Fruit fly (Drosophila melanogaster) whole organism, wandering third instar larva: ENCODE measurements around the gene xit.

Experiments
- Abd-B ChIP-seq: fragments of >200 bp; optimal IDR thresholded peaks from 2 replicates; lab custom pipeline; 2017; ENCODE audit warnings: missing biosample characterization, missing genetic modification characterization
- CG32264 ChIP-seq: fragments of 200-800 bp; sonication (Bioruptor generic); optimal IDR thresholded peaks from 2 replicates; lab custom pipeline; 2016; ENCODE audit warnings: missing biosample characterization, missing genetic modification characterization
- CG9705 ChIP-seq: fragments of 200-800 bp; sonication (Bioruptor generic); optimal IDR thresholded peaks from 2 replicates; lab custom pipeline; 2018; ENCODE audit warnings: missing biosample characterization, mild to moderate bottlenecking, missing genetic modification characterization
- CrebA ChIP-seq: fragments of 200-800 bp; sonication (Bioruptor generic); optimal IDR thresholded peaks from 2 replicates; lab custom pipeline; 2016; ENCODE audit warnings: missing biosample characterization, mild to moderate bottlenecking, missing genetic modification characterization, borderline replicate concordance
- Dfd ChIP-seq: fragments of >200 bp; optimal IDR thresholded peaks from 2 replicates; lab custom pipeline; 2017; ENCODE audit warnings: missing biosample characterization, missing genetic modification characterization
- Dif ChIP-seq: fragments of 200-275, 200-300 bp; sonication (Bioruptor generic); optimal IDR thresholded peaks from 2 replicates; lab custom pipeline; 2018; ENCODE audit warnings: missing biosample characterization, missing genetic modification characterization; ENCODE audit not compliant: partially characterized antibody
- GATAd ChIP-seq: sonication (Bioruptor generic); optimal IDR thresholded peaks from 2 replicates; lab custom pipeline; 2016; ENCODE audit warnings: missing biosample characterization, missing genetic modification characterization
- HLH106 ChIP-seq: fragments of 200-800 bp; optimal IDR thresholded peaks from 3 replicates; lab custom pipeline; 2019; ENCODE audit warnings: missing biosample characterization, mild to moderate bottlenecking, missing genetic modification characterization, moderate library complexity
- Hnf4 ChIP-seq: fragments of 200-800 bp; sonication (Bioruptor generic); optimal IDR thresholded peaks from 2 replicates; lab custom pipeline; 2016; ENCODE audit warnings: missing biosample characterization, mild to moderate bottlenecking, missing genetic modification characterization
- Hr78 ChIP-seq: fragments of >200 bp; optimal IDR thresholded peaks from 2 replicates; lab custom pipeline; 2017; ENCODE audit warnings: missing biosample characterization, missing genetic modification characterization
- Hr83 ChIP-seq: fragments of 200-300 bp; sonication (Bioruptor generic); optimal IDR thresholded peaks from 2 replicates; lab custom pipeline; 2016; ENCODE audit warnings: missing biosample characterization, mild to moderate bottlenecking, missing genetic modification characterization, moderate library complexity; ENCODE audit not compliant: poor library complexity, severe bottlenecking
- Jra ChIP-seq: sonication (Bioruptor generic); optimal IDR thresholded peaks from 2 replicates; lab custom pipeline; 2016; ENCODE audit warnings: missing biosample characterization, missing genetic modification characterization
- Mio ChIP-seq: sonication (Bioruptor generic); optimal IDR thresholded peaks from 2 replicates; lab custom pipeline; 2016; ENCODE audit warnings: missing biosample characterization, missing genetic modification characterization
- Myc ChIP-seq: fragments of >200 bp; optimal IDR thresholded peaks from 2 replicates; lab custom pipeline; 2017
- N ChIP-seq: fragments of >200 bp; optimal IDR thresholded peaks from 2 replicates; lab custom pipeline; 2018; ENCODE audit warnings: missing biosample characterization, missing external identifiers, missing genetic modification characterization
- OdsH ChIP-seq: fragments of 200-800 bp; sonication (Bioruptor generic); optimal IDR thresholded peaks from 2 replicates; lab custom pipeline; 2016; ENCODE audit warnings: missing biosample characterization, mild to moderate bottlenecking, missing genetic modification characterization
- Rel ChIP-seq, 2 experiments: fragments of 200-800 bp; sonication (Bioruptor generic) in 1 of 2; optimal IDR thresholded peaks; 2 replicates in 1 of 2; 3 replicates in 1 of 2; lab custom pipeline; 2016 to 2019; ENCODE audit warnings: mild to moderate bottlenecking in 2 of 2, missing biosample characterization in 2 of 2, missing genetic modification characterization in 2 of 2, moderate library complexity in 1 of 2
- Sp1 ChIP-seq: fragments of 200-800 bp; sonication (Bioruptor generic); optimal IDR thresholded peaks from 3 replicates; lab custom pipeline; 2019; ENCODE audit warnings: missing biosample characterization, mild to moderate bottlenecking, missing genetic modification characterization, moderate library complexity
- Vsx2 ChIP-seq: fragments of 200-300, 225-300 bp; sonication (Bioruptor generic); optimal IDR thresholded peaks from 2 replicates; lab custom pipeline; 2018; ENCODE audit warnings: missing biosample characterization, missing genetic modification characterization; ENCODE audit not compliant: partially characterized antibody
- br ChIP-seq: fragments of 200-800 bp; sonication (Bioruptor generic); optimal IDR thresholded peaks from 2 replicates; lab custom pipeline; 2016; ENCODE audit warnings: missing biosample characterization, missing genetic modification characterization
- brk ChIP-seq: fragments of 200-800 bp; sonication (Bioruptor generic); optimal IDR thresholded peaks from 2 replicates; lab custom pipeline; 2016; ENCODE audit warnings: missing biosample characterization, mild to moderate bottlenecking, missing genetic modification characterization
- dl ChIP-seq, 2 experiments: fragments of 175-275, 200-275 bp in 1 of 2; fragments of 200-275 bp in 1 of 2; sonication (Bioruptor generic); optimal IDR thresholded peaks; lab custom pipeline; 2018; ENCODE audit warnings: mild to moderate bottlenecking in 2 of 2, missing biosample characterization in 2 of 2, missing genetic modification characterization in 2 of 2, moderate library complexity in 2 of 2; ENCODE audit not compliant: partially characterized antibody in 2 of 2, insufficient read depth in 1 of 2
- dmrt93B ChIP-seq: fragments of 200-800 bp; sonication (Bioruptor generic); optimal IDR thresholded peaks from 2 replicates; lab custom pipeline; 2018; ENCODE audit warnings: missing biosample characterization, mild to moderate bottlenecking, missing genetic modification characterization
- dsf ChIP-seq: sonication (Bioruptor generic); optimal IDR thresholded peaks from 2 replicates; lab custom pipeline; 2016; ENCODE audit warnings: missing biosample characterization, missing genetic modification characterization, borderline replicate concordance
- ey ChIP-seq: fragments of 200-800 bp; sonication (Bioruptor generic); optimal IDR thresholded peaks from 2 replicates; lab custom pipeline; 2016; ENCODE audit warnings: missing biosample characterization, missing genetic modification characterization
- foxo ChIP-seq, 2 experiments: fragments of 200-800 bp; sonication (Bioruptor generic); optimal IDR thresholded peaks; 2 replicates in 1 of 2; 3 replicates in 1 of 2; lab custom pipeline; 2016 to 2017; ENCODE audit warnings: missing biosample characterization in 2 of 2, missing genetic modification characterization in 2 of 2
- fru ChIP-seq: fragments of 200-800 bp; sonication (Bioruptor generic); optimal IDR thresholded peaks from 3 replicates; lab custom pipeline; 2016; ENCODE audit warnings: missing biosample characterization, mild to moderate bottlenecking, missing genetic modification characterization
- h ChIP-seq: fragments of 200-800 bp; sonication (Bioruptor generic); optimal IDR thresholded peaks from 3 replicates; lab custom pipeline; 2016; ENCODE audit warnings: missing biosample characterization, mild to moderate bottlenecking, missing genetic modification characterization
- jim ChIP-seq: fragments of 175-275, 200-325 bp; sonication (Bioruptor generic); optimal IDR thresholded peaks from 2 replicates; lab custom pipeline; 2016; ENCODE audit warnings: missing biosample characterization, mild to moderate bottlenecking, missing genetic modification characterization
- lola ChIP-seq: fragments of >200 bp; optimal IDR thresholded peaks from 2 replicates; lab custom pipeline; 2017; ENCODE audit warnings: missing biosample characterization, missing genetic modification characterization
- pan ChIP-seq: fragments of >200 bp; optimal IDR thresholded peaks from 2 replicates; lab custom pipeline; 2017
- psq ChIP-seq: fragments of 200-800 bp; sonication (Bioruptor generic); optimal IDR thresholded peaks from 3 replicates; lab custom pipeline; 2017; ENCODE audit warnings: missing biosample characterization, mild to moderate bottlenecking, missing genetic modification characterization, moderate library complexity
- rgr ChIP-seq: fragments of 200-800 bp; sonication (Bioruptor generic); optimal IDR thresholded peaks from 3 replicates; lab custom pipeline; 2016; ENCODE audit warnings: missing biosample characterization, mild to moderate bottlenecking, missing genetic modification characterization
- sage ChIP-seq: fragments of 200-800 bp; sonication (Bioruptor generic); optimal IDR thresholded peaks from 2 replicates; lab custom pipeline; 2016; ENCODE audit warnings: missing biosample characterization, mild to moderate bottlenecking, missing genetic modification characterization
- sv ChIP-seq: fragments of 200-800 bp; sonication (Bioruptor generic); optimal IDR thresholded peaks from 3 replicates; lab custom pipeline; 2016; ENCODE audit warnings: missing biosample characterization, missing genetic modification characterization
- tai ChIP-seq: sonication (Bioruptor generic); optimal IDR thresholded peaks from 2 replicates; lab custom pipeline; 2016; ENCODE audit warnings: missing biosample characterization, missing genetic modification characterization
- usp ChIP-seq: fragments of >200 bp; optimal IDR thresholded peaks from 2 replicates; lab custom pipeline; 2017; ENCODE audit warnings: missing biosample characterization, missing genetic modification characterization
- woc ChIP-seq: sonication (Bioruptor generic); optimal IDR thresholded peaks from 2 replicates; lab custom pipeline; 2016; ENCODE audit warnings: missing biosample characterization, mild to moderate bottlenecking, missing genetic modification characterization

Gene xit

DNA sequence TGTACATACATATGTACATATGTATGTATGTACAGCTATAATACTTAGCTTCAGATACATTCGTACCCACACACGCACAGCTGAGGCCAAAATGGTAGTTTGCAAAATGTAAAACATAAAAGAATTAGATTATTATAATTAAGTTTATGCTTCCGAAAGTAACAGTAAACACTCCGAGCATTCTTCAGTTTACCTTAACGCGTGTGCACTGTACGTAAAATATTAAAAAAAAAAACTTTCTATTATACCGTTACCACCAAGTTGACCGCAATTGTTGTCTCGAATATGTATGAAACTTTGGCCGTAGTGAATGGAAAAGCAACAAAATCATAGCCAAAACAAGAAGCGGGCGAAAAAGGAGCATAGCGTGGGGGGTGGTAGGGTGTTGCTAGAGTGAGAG is 33.7 kb downstream of the xit start:
- TF ChIP-seq Dif (GFP tag; lab: Kevin White, UChicago) (no peak), foxo (GFP tag; optimal IDR thresholded peaks at IDR 0.05; lab: Kevin White, UChicago) (peak in 1 of 2 experiments; percentile 72), HLH106 (tag; lab: Kevin White, UChicago) (peak; percentile 10), Sp1 (GFP tag; lab: Kevin White, UChicago) (peak; percentile 52), rgr (peak; percentile 74), CG9705 (GFP tag; lab: Kevin White, UChicago) (no peak), dmrt93B (GFP tag; lab: Kevin White, UChicago) (peak; percentile 33), ey (GFP tag; lab: Kevin White, UChicago) (peak; percentile 69), Myc (lab: Kevin White, UChicago) (no peak), brk (GFP tag; lab: Kevin White, UChicago) (no peak), Hr78 (GFP tag; lab: Kevin White, UChicago) (no peak), OdsH (GFP tag; lab: Kevin White, UChicago) (peak; percentile 46), CrebA (GFP tag; lab: Kevin White, UChicago) (no peak), woc (GFP tag; lab: Kevin White, UChicago) (peak; percentile 11), lola (GFP tag; lab: Kevin White, UChicago) (no peak), sage (peak; percentile 39), br (GFP tag; lab: Kevin White, UChicago) (peak; percentile 48), sv (GFP tag; lab: Kevin White, UChicago) (peak; percentile 71), Hnf4 (GFP tag; lab: Kevin White, UChicago) (peak; percentile 45), psq (GFP tag; lab: Kevin White, UChicago) (peak; percentile 24), CG32264 (GFP tag; lab: Kevin White, UChicago) (no peak), Jra (GFP tag; lab: Kevin White, UChicago) (peak; percentile 7), h (peak; percentile 71), fru (GFP tag; lab: Kevin White, UChicago) (peak; percentile 73)

DNA sequence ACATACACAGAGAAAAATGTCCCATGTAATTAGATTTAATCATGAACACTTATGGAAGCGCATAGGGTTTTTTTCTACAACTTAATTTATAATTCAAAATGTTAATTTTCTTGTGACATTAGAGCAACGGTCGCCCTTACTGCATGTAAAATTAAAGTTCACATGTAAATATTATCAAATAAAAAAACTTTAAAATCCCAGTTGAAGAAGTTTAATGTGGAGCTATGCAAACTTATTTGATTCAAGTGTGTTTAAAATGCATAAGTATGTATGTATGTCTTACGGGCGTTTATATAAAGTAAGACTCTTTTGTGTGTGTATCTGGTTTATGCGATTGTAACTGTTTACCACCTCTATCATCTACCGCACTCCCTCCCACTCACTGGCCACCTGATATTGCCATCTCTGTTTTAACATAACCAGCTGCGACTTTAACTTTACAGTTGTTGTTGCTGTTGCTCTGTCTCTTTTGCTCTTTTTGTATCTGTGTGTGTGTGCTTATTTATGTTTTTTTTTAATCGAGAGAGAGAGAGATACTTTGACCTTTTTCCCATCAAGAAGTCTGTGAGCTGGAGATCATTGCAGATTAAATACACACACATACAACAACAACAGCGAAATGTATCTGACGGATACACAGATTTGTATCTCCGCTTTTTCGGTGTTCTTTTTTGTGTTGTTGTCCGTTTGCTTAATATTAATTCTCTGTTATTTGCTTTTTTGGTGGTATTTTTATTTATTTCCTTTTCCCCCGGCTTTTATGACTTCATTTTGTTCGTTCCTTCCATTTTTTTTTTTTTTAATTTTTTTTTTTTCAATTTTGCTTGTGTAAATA is 34.8 kb downstream of the xit start:
- TF ChIP-seq Mio (no peak), HLH106 (tag; lab: Kevin White, UChicago) (peak; percentile 85), ey (GFP tag; lab: Kevin White, UChicago) (peak; percentile 90), psq (GFP tag; lab: Kevin White, UChicago) (peak; percentile 67), rgr (peak; percentile 87), brk (GFP tag; lab: Kevin White, UChicago) (peak; percentile 75), Dfd (no peak), usp (no peak), woc (GFP tag; lab: Kevin White, UChicago) (peak; percentile 84), jim (GFP tag; lab: Kevin White, UChicago) (no peak), Hr78 (GFP tag; lab: Kevin White, UChicago) (no peak), fru (GFP tag; lab: Kevin White, UChicago) (peak; percentile 93), pan (lab: Kevin White, UChicago) (no peak), Hr83 (GFP tag; lab: Kevin White, UChicago) (no peak), dmrt93B (GFP tag; lab: Kevin White, UChicago) (peak; percentile 55), foxo (GFP tag; optimal IDR thresholded peaks at IDR 0.05; lab: Kevin White, UChicago) (peak in 1 of 2 experiments; percentile 90), Hnf4 (GFP tag; lab: Kevin White, UChicago) (peak; percentile 73), h (peak; percentile 77), br (GFP tag; lab: Kevin White, UChicago) (peak; percentile 91), Myc (lab: Kevin White, UChicago) (no peak), tai (GFP tag; lab: Kevin White, UChicago) (no peak), GATAd (GFP tag; lab: Kevin White, UChicago) (no peak), Abd-B (GFP tag; lab: Kevin White, UChicago) (no peak), Jra (GFP tag; lab: Kevin White, UChicago) (peak; percentile 78), sv (GFP tag; lab: Kevin White, UChicago) (peak; percentile 87), OdsH (GFP tag; lab: Kevin White, UChicago) (peak; percentile 87), CG32264 (GFP tag; lab: Kevin White, UChicago) (peak; percentile 79), Vsx2 (peak; percentile 60), lola (GFP tag; lab: Kevin White, UChicago) (no peak), sage (peak; percentile 62), dsf (GFP tag; lab: Kevin White, UChicago) (no peak), N (GFP tag; lab: Kevin White, UChicago) (peak; percentile 35), Dif (GFP tag; lab: Kevin White, UChicago) (no peak), Rel (GFP tag; optimal IDR thresholded peaks at IDR 0.05; lab: Kevin White, UChicago) (peak; percentile 44), Rel (tag; optimal IDR thresholded peaks at IDR 0.05; lab: Kevin White, UChicago) (no peak), CrebA (GFP tag; lab: Kevin White, UChicago) (no peak), CG9705 (GFP tag; lab: Kevin White, UChicago) (peak; percentile 15), Sp1 (GFP tag; lab: Kevin White, UChicago) (peak; percentile 94), dl (GFP tag; optimal IDR thresholded peaks at IDR 0.05; lab: Kevin White, UChicago; ENCODE audit: insufficient read depth in 1 of 2, partially characterized antibody in 2 of 2) (no peak)
- TF ChIP-seq, all 38 proteins: peak for 22
